Worm (Caenorhabditis elegans): ENCODE measurements around the gene Y65A5A.2.

The Y65A5A.2 gene

DNA sequence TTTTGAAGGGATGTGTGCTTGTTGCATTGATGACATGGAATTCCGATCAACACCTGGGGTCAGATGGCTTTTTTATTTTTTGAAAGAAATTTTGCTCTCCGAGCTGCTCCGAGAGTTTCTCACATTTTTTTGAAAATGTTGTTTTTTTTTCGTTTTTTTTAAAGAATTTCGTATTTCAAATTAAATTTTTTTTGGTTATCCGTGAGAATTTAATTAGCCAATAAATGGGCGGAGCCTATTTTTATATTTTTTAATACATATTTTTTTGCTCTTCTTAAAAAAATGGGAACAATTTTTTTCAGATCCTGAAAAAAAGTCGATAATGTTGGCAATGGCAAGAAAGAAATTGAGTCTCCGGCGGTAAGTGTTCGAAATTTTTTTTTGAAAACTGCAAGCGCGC is 20.1 kb downstream of the Y65A5A.2 start, which contains the start of gene dlc-3:
TSS of gene dlc-3 (plus strand) at position 301 of the 400 bp plus-strand sequence.
- TF ChIP-seq cog-1 (tag; optimal IDR thresholded peaks at IDR 0.05), result no peak
- no peak for TF ChIP-seq T22C8.4 (GFP tag; IDR thresholded peaks at IDR 0.05)
- TF ChIP-seq ztf-29 (GFP tag; IDR thresholded peaks at IDR 0.05), result no peak
- no peak for TF ChIP-seq ztf-23 (GFP tag; IDR thresholded peaks at IDR 0.05)
- no peak for TF ChIP-seq med-1 (GFP tag; optimal IDR thresholded peaks at IDR 0.05; ENCODE audit: insufficient read depth)
- no peak for TF ChIP-seq ref-1 (GFP tag; conservative IDR thresholded peaks at IDR 0.05)

DNA sequence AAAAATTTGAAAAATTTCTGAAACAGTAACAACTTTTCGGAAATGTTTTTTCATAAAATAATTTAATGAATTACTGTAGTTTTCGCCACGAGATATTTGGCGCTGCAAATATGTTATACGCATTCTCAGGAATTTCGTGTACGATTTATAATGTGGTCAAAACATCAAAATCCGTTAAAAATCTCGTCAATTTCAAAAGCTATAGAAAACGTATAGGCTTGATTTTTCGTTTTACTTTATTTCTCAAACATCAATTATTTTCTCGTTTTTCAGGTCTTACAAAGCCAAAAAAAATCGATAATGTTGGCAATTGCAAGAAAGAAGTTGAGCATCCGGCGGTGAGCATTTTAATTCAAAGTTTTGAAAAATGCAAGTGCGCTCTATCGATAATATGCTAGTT is 31.1 kb downstream of the Y65A5A.2 start, which contains the start of gene dlc-4:
TSS of gene dlc-4 (plus strand) at position 301 of the 400 bp plus-strand sequence.
- TF ChIP-seq tab-1 (GFP tag; IDR thresholded peaks at IDR 0.05) (no peak), klf-2 (GFP tag; conservative IDR thresholded peaks at IDR 0.05) (no peak), ztf-29 (GFP tag; IDR thresholded peaks at IDR 0.05) (no peak), flt-1 (GFP tag; IDR thresholded peaks at IDR 0.05) (no peak), med-1 (GFP tag; optimal IDR thresholded peaks at IDR 0.05; ENCODE audit: insufficient read depth) (no peak)

DNA sequence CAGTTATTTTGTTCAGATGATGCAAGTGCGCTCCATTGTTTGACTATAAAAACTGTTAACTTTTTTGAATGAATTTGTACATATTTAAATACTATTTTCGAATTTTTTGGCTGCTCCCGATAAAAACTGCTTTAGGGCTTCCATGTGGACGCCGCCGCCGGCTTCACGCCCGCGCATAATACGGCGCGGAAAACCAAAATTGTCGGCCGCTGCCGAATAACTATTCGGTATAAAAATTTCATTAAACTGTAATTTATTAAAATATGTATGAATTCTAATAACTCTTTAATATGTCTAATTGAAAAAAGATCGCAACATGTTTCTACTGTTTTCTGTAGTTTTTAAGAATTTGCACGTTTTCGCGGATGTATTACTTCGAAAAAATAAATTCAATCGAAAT is 34.8 kb downstream of the Y65A5A.2 start:
- TF ChIP-seq tab-1 (GFP tag; IDR thresholded peaks at IDR 0.05) (no peak), ref-1 (GFP tag; conservative IDR thresholded peaks at IDR 0.05) (no peak), med-1 (GFP tag; optimal IDR thresholded peaks at IDR 0.05; ENCODE audit: insufficient read depth) (no peak), flt-1 (GFP tag; IDR thresholded peaks at IDR 0.05) (no peak), ztf-29 (GFP tag; IDR thresholded peaks at IDR 0.05) (no peak), T22C8.4 (GFP tag; IDR thresholded peaks at IDR 0.05) (no peak), ztf-23 (GFP tag; IDR thresholded peaks at IDR 0.05) (no peak), klf-2 (GFP tag; conservative IDR thresholded peaks at IDR 0.05) (no peak), cog-1 (tag; optimal IDR thresholded peaks at IDR 0.05) (no peak)

ce11 chrIV:16458368-16458767 is 46.5 kb downstream of the Y65A5A.2 start:
- peak; percentile 82; the same call in 1 of the 2 replicates for TF ChIP-seq T22C8.4 (GFP tag; IDR thresholded peaks at IDR 0.05)
- TF ChIP-seq flt-1 (GFP tag; IDR thresholded peaks at IDR 0.05), result peak; percentile 97
- TF ChIP-seq ref-1 (GFP tag; conservative IDR thresholded peaks at IDR 0.05), result peak; percentile 62; the same call in 1 of the 2 replicates

DNA sequence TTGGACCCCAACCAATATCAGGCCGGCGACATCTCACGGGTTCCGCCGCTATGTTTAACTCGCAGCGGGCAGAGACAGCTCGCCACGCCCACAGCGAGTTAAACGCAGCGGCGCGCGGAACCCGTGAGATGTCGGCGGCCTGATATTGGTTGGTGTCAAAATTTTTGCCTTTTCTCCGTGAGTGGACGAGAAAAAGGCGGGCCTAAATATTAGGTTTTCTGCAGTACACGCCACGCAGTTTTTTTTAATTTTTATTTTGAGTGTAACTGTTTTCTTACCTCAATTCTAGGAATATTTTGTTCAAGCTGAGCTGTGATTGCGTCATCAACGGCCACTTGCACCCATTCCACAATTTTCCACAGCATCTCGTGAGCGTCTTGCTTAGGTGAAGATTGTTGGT is 52.1 kb downstream of the Y65A5A.2 start:
- TF ChIP-seq flt-1 (GFP tag; IDR thresholded peaks at IDR 0.05), result 0 out of 2 replicates have a peak, but pooled peaks have one; percentile 26

All from whole organism, midembryonic.